Worm (Caenorhabditis elegans) whole organism, L4/young adult: ENCODE measurements around the gene F45E1.2.

Experiments
- dao-5 ChIP-seq: sonication (generic microtip); optimal IDR thresholded peaks from 2 replicates; lab custom pipeline; 2016; ENCODE audit warnings: missing genotype, missing genetic modification characterization, moderate library complexity, missing compliant biosample characterization
- him-1 ChIP-seq: sonication (generic microtip); optimal IDR thresholded peaks from 2 replicates; lab custom pipeline; 2016; ENCODE audit warnings: missing genotype, missing genetic modification reagents, missing genetic modification characterization, missing compliant biosample characterization

- no peak for TF ChIP-seq him-1 (tag; lab: Kevin White, UChicago)
- TF ChIP-seq dao-5 (tag; lab: Kevin White, UChicago) = no peak
These were observed 14.2 kb downstream of the F45E1.2 start, which contains the start of gene C34D10.5 for ce11 chrX:8017759-8018158.
